Fruit fly (Drosophila melanogaster) whole organism, embryonic: ENCODE measurements around the gene CG13930.

Experiments used
- BEAF-32 ChIP-seq: fragments of 200-800 bp; sonication (Bioruptor generic); optimal IDR thresholded peaks from 3 replicates; lab custom pipeline; 2017; ENCODE audit warnings: missing biosample characterization, missing genetic modification characterization, mild to moderate bottlenecking, moderate library complexity, missing genetic modification reagents
- Bdp1 ChIP-seq: fragments of 200-800 bp; sonication (Bioruptor generic); optimal IDR thresholded peaks from 3 replicates; lab custom pipeline; 2016; ENCODE audit warnings: missing biosample characterization, missing genetic modification characterization
- Blimp-1 ChIP-seq: fragments of 200-800 bp; sonication (Bioruptor generic); optimal IDR thresholded peaks from 3 replicates; lab custom pipeline; 2018; ENCODE audit warnings: missing biosample characterization, missing genetic modification characterization, mild to moderate bottlenecking, moderate library complexity, missing genetic modification reagents
- CG10321 ChIP-seq: fragments of 200-800 bp; sonication (Bioruptor generic); IDR thresholded peaks from 2 replicates; pipeline ENCODE4 v1.3.6; 2022; ENCODE audit warnings: missing biosample characterization, missing genetic modification characterization
- CG10462 ChIP-seq: fragments of 200-800 bp; sonication (Bioruptor generic); optimal IDR thresholded peaks from 2 replicates; lab custom pipeline; 2016; ENCODE audit warnings: missing biosample characterization, missing genetic modification characterization
- CG11085 ChIP-seq: fragments of 200-800 bp; sonication (Bioruptor generic); IDR thresholded peaks from 2 replicates; pipeline ENCODE4 v1.3.6; 2022; ENCODE audit warnings: missing biosample characterization, missing genetic modification characterization
- CG12236 ChIP-seq: fragments of 200-800 bp; sonication (Bioruptor generic); optimal IDR thresholded peaks from 2 replicates; lab custom pipeline; 2016; ENCODE audit warnings: missing biosample characterization, missing genetic modification characterization
- CG13775 ChIP-seq: fragments of 200-800 bp; sonication (Bioruptor generic); optimal IDR thresholded peaks from 3 replicates; lab custom pipeline; 2017; ENCODE audit warnings: missing biosample characterization, mild to moderate bottlenecking, missing genetic modification characterization
- CG14441 ChIP-seq: fragments of 200-800 bp; sonication (Bioruptor generic); IDR thresholded peaks from 2 replicates; pipeline ENCODE4 v1.3.6; 2022; ENCODE audit warnings: missing biosample characterization, missing genetic modification characterization
- CG17385 ChIP-seq: fragments of 200-800 bp; sonication (Bioruptor generic); optimal IDR thresholded peaks from 3 replicates; lab custom pipeline; 2018; ENCODE audit warnings: missing biosample characterization, mild to moderate bottlenecking, missing genetic modification characterization
- CG17912 ChIP-seq: fragments of 200-800 bp; sonication (Bioruptor generic); optimal IDR thresholded peaks from 2 replicates; lab custom pipeline; 2018; ENCODE audit warnings: missing biosample characterization, mild to moderate bottlenecking, missing genetic modification characterization
- CG1792 ChIP-seq: fragments of 200-800 bp; sonication (Bioruptor generic); optimal IDR thresholded peaks from 2 replicates; lab custom pipeline; 2016; ENCODE audit warnings: missing biosample characterization, missing genetic modification characterization
- CG32532 ChIP-seq: fragments of 200-800 bp; sonication (Bioruptor generic); IDR thresholded peaks from 2 replicates; pipeline ENCODE4 v1.3.6; 2022; ENCODE audit warnings: missing biosample characterization, missing genetic modification characterization
- CG5953 ChIP-seq: fragments of 200-800 bp; sonication (Bioruptor generic); IDR thresholded peaks from 2 replicates; pipeline ENCODE4 v1.3.6; 2022; ENCODE audit warnings: missing biosample characterization, missing genetic modification characterization
- CG6175 ChIP-seq: fragments of 200-800 bp; sonication (Bioruptor generic); IDR thresholded peaks from 3 replicates; pipeline ENCODE4 v1.3.6; 2022; ENCODE audit warnings: missing biosample characterization, missing genetic modification characterization
- CrebB ChIP-seq: fragments of 200-800 bp; sonication (Bioruptor generic); optimal IDR thresholded peaks from 3 replicates; lab custom pipeline; 2018; ENCODE audit warnings: missing biosample characterization, mild to moderate bottlenecking, missing genetic modification characterization
- Dll ChIP-seq: fragments of 200-800 bp; sonication (Bioruptor generic); IDR thresholded peaks from 4 replicates; pipeline ENCODE4 v1.3.6; 2022; ENCODE audit warnings: missing biosample characterization, missing genetic modification characterization; ENCODE audit not compliant: partially characterized antibody
- Elba2 ChIP-seq: fragments of 200-800 bp; sonication (Bioruptor generic); optimal IDR thresholded peaks from 3 replicates; lab custom pipeline; 2016; ENCODE audit warnings: missing biosample characterization, missing genetic modification characterization
- Ets65A ChIP-seq: fragments of 200-800 bp; sonication (Bioruptor generic); peaks from one replicate; lab custom pipeline; 2016; ENCODE audit warnings: missing biosample characterization, missing genetic modification characterization
- Ets97D ChIP-seq: fragments of 200-800 bp; sonication (Bioruptor generic); optimal IDR thresholded peaks from 3 replicates; lab custom pipeline; 2016; ENCODE audit warnings: missing biosample characterization, missing genetic modification characterization
- Gsc ChIP-seq: fragments of 200-800 bp; sonication (Bioruptor generic); IDR thresholded peaks from 2 replicates; pipeline ENCODE4 v1.3.6; 2022; ENCODE audit warnings: missing biosample characterization, missing genetic modification characterization
- Hey ChIP-seq: fragments of 200-800 bp; sonication (Bioruptor generic); optimal IDR thresholded peaks from 3 replicates; lab custom pipeline; 2018; ENCODE audit warnings: missing biosample characterization, mild to moderate bottlenecking, missing genetic modification characterization
- Lhr ChIP-seq: fragments of 200-800 bp; sonication (Bioruptor generic); optimal IDR thresholded peaks from 3 replicates; lab custom pipeline; 2017; ENCODE audit warnings: mild to moderate bottlenecking, missing biosample characterization, missing genetic modification reagents, missing genetic modification characterization
- Lpt ChIP-seq: fragments of >200 bp; optimal IDR thresholded peaks from 2 replicates; lab custom pipeline; 2018; ENCODE audit warnings: missing biosample characterization, missing genetic modification characterization
- MTF-1 ChIP-seq: fragments of 200-800 bp; sonication (Bioruptor generic); optimal IDR thresholded peaks from 2 replicates; lab custom pipeline; 2018; ENCODE audit warnings: missing biosample characterization, mild to moderate bottlenecking, missing genetic modification characterization, borderline replicate concordance
- Mad ChIP-seq: fragments of 200-800 bp; sonication (Bioruptor generic); optimal IDR thresholded peaks from 2 replicates; lab custom pipeline; 2016; ENCODE audit warnings: missing biosample characterization, missing genetic modification characterization
- Max ChIP-seq: fragments of 200-800 bp; sonication (Bioruptor generic); optimal IDR thresholded peaks from 2 replicates; lab custom pipeline; 2016; ENCODE audit warnings: missing biosample characterization, mild to moderate bottlenecking, missing genetic modification characterization
- NC2β ChIP-seq: fragments of 200-800 bp; sonication (Bioruptor generic); optimal IDR thresholded peaks from 2 replicates; lab custom pipeline; 2016; ENCODE audit warnings: missing biosample characterization, missing genetic modification characterization
- Neu2 ChIP-seq: fragments of 200-800 bp; sonication (Bioruptor generic); optimal IDR thresholded peaks from 3 replicates; lab custom pipeline; 2016; ENCODE audit warnings: missing biosample characterization, missing genetic modification characterization, borderline replicate concordance
- Nf-YA ChIP-seq: fragments of 200-800 bp; sonication (Bioruptor generic); IDR thresholded peaks from 2 replicates; pipeline ENCODE4 v1.3.6; 2022; ENCODE audit warnings: missing biosample characterization, missing genetic modification characterization
- Spps ChIP-seq: fragments of 200-800 bp; sonication (Bioruptor generic); optimal IDR thresholded peaks from 2 replicates; lab custom pipeline; 2018; ENCODE audit warnings: missing biosample characterization, mild to moderate bottlenecking, missing genetic modification characterization
- ara ChIP-seq: fragments of 200-800 bp; sonication (Bioruptor generic); IDR thresholded peaks from 2 replicates; pipeline ENCODE4 v1.3.6; 2022; ENCODE audit warnings: missing biosample characterization, missing genetic modification characterization
- bbx ChIP-seq: fragments of 200-800 bp; sonication (Bioruptor generic); IDR thresholded peaks from 2 replicates; pipeline ENCODE4 v1.3.6; 2022; ENCODE audit warnings: missing biosample characterization, missing genetic modification characterization; ENCODE audit not compliant: partially characterized antibody
- cas ChIP-seq: fragments of 200-800 bp; sonication (Bioruptor generic); IDR thresholded peaks from 2 replicates; pipeline ENCODE4 v1.3.6; 2022; ENCODE audit warnings: missing biosample characterization, missing genetic modification characterization
- cwo ChIP-seq: fragments of 200-800 bp; sonication (Bioruptor generic); optimal IDR thresholded peaks from 3 replicates; lab custom pipeline; 2017; ENCODE audit warnings: missing biosample characterization, missing genetic modification characterization, mild to moderate bottlenecking, moderate library complexity, missing genetic modification reagents
- en ChIP-seq: fragments of 200-800 bp; sonication (Bioruptor generic); optimal IDR thresholded peaks from 2 replicates; lab custom pipeline; 2016; ENCODE audit warnings: missing biosample characterization, missing genetic modification characterization
- fd64A ChIP-seq: fragments of 200-800 bp; sonication (Bioruptor generic); optimal IDR thresholded peaks from 3 replicates; lab custom pipeline; 2018; ENCODE audit warnings: missing biosample characterization, mild to moderate bottlenecking, missing genetic modification characterization
- gro ChIP-seq: fragments of 200-800 bp; sonication (Bioruptor generic); optimal IDR thresholded peaks from 2 replicates; lab custom pipeline; 2016; ENCODE audit warnings: missing biosample characterization, missing genetic modification characterization
- hkb ChIP-seq, 2 experiments: fragments of 200-800 bp in 1 of 2; fragments of >200 bp in 1 of 2; sonication (Bioruptor generic) in 1 of 2; IDR thresholded peaks in 1 of 2; optimal IDR thresholded peaks in 1 of 2; 2 replicates each; pipeline versions ENCODE4 v1.3.6 to Lab custom; 2017 to 2022; ENCODE audit warnings: missing biosample characterization in 1 of 2, missing genetic modification characterization in 1 of 2
- lbe ChIP-seq: fragments of 200-800 bp; sonication (Bioruptor generic); optimal IDR thresholded peaks from 2 replicates; lab custom pipeline; 2016; ENCODE audit warnings: missing biosample characterization, mild to moderate bottlenecking, missing genetic modification characterization
- org-1 ChIP-seq: fragments of 200-800 bp; sonication (Bioruptor generic); optimal IDR thresholded peaks from 2 replicates; lab custom pipeline; 2017; ENCODE audit warnings: missing biosample characterization, missing genetic modification characterization
- phol ChIP-seq: fragments of 200-800 bp; sonication (Bioruptor generic); optimal IDR thresholded peaks from 3 replicates; lab custom pipeline; 2018; ENCODE audit warnings: missing biosample characterization, mild to moderate bottlenecking, missing genetic modification characterization, moderate library complexity
- sr ChIP-seq: fragments of 200-800 bp; sonication (Bioruptor generic); IDR thresholded peaks from 3 replicates; pipeline ENCODE4 v1.3.6; 2022; ENCODE audit warnings: missing biosample characterization, missing genetic modification characterization
- trem ChIP-seq: fragments of 200-800 bp; optimal IDR thresholded peaks from 3 replicates; lab custom pipeline; 2019; ENCODE audit warnings: missing biosample characterization, mild to moderate bottlenecking, missing genetic modification characterization, moderate library complexity
- ttk ChIP-seq: fragments of 200-800 bp; sonication (Bioruptor generic); IDR thresholded peaks from 2 replicates; pipeline ENCODE4 v2.1.2; 2022; ENCODE audit warnings: missing biosample characterization, missing genetic modification characterization
- twi ChIP-seq: fragments of 200-800 bp; optimal IDR thresholded peaks from 2 replicates; lab custom pipeline; 2019; ENCODE audit warnings: missing biosample characterization, mild to moderate bottlenecking, missing genetic modification characterization, moderate library complexity
- wdn ChIP-seq: fragments of 200-800 bp; sonication (Bioruptor generic); IDR thresholded peaks from 2 replicates; pipeline ENCODE4 v1.3.6; 2022; ENCODE audit warnings: missing biosample characterization, missing genetic modification characterization

Gene CG13930

dm6 chr3L:1647276-1647919 lies 25.1 kb downstream of the CG13930 start, which contains the start of the genes CG17249 and Bro (continued):
- TF ChIP-seq Ets65A (GFP tag; lab: Kevin White, UChicago) (peak; percentile 74), MTF-1 (GFP tag; lab: Kevin White, UChicago) (no peak), hkb (optimal IDR thresholded peaks at IDR 0.05; lab: Kevin White, UChicago) (no peak), hkb (GFP tag; IDR thresholded peaks at IDR 0.05; lab: Robert Waterston, UW) (no peak), Elba2 (GFP tag; lab: Kevin White, UChicago) (peak; percentile 91), BEAF-32 (GFP tag; lab: Kevin White, UChicago) (peak; percentile 39), Lpt (GFP tag; lab: Kevin White, UChicago) (no peak), bbx (GFP tag; lab: Robert Waterston, UW) (no peak), Ets97D (peak; percentile 78), CG17912 (GFP tag; lab: Kevin White, UChicago) (no peak), CG11085 (GFP tag; lab: Robert Waterston, UW) (no peak), Mad (GFP tag; lab: Kevin White, UChicago) (peak; percentile 38), CG14441 (GFP tag; lab: Robert Waterston, UW) (no peak), Bdp1 (GFP tag; lab: Kevin White, UChicago) (peak; percentile 48), org-1 (GFP tag; lab: Kevin White, UChicago) (no peak), CG13775 (GFP tag; lab: Kevin White, UChicago) (no peak), CG12236 (GFP tag; lab: Kevin White, UChicago) (no peak), CG1792 (GFP tag; lab: Kevin White, UChicago) (peak; percentile 5)

dm6 chr3L:1644920-1645567 lies 27.5 kb downstream of the CG13930 start, which contains the start of the genes alphaCOP and CG13919:
Gene alphaCOP, minus strand, starts transcription at chr3L:1645199.
Gene CG13919, plus strand, starts transcription at chr3L:1645467.
- peak; percentile 56 for TF ChIP-seq fd64A (GFP tag; lab: Kevin White, UChicago)
- TF ChIP-seq NC2β (GFP tag; lab: Kevin White, UChicago): peak; percentile 88
- peak; percentile 74 for TF ChIP-seq Hey
- peak; percentile 87 for TF ChIP-seq Gsc
- TF ChIP-seq CrebB (tag; lab: Kevin White, UChicago): peak; percentile 95
- peak; percentile 96 for TF ChIP-seq ttk (GFP tag; lab: Robert Waterston, UW)
- peak; percentile 91 for TF ChIP-seq Spps (tag; lab: Kevin White, UChicago)
- peak; percentile 84 for TF ChIP-seq CG17912 (GFP tag; lab: Kevin White, UChicago)
- peak; percentile 81 for TF ChIP-seq Nf-YA (GFP tag; lab: Robert Waterston, UW)
- TF ChIP-seq CG10462 (GFP tag; lab: Kevin White, UChicago): peak; percentile 97
- peak; percentile 93 for TF ChIP-seq cas (GFP tag; lab: Robert Waterston, UW)
- TF ChIP-seq Neu2 (GFP tag; lab: Kevin White, UChicago): peak; percentile 57
- TF ChIP-seq sr (GFP tag; lab: Robert Waterston, UW): peak; percentile 56; the same call in 2 of the 3 replicates
- peak; percentile 88 for TF ChIP-seq Lhr (GFP tag; lab: Kevin White, UChicago)
- TF ChIP-seq cwo: peak; percentile 88
- peak; percentile 97 for TF ChIP-seq CG32532 (GFP tag; lab: Robert Waterston, UW)
- TF ChIP-seq Dll (GFP tag; lab: Robert Waterston, UW): peak; percentile 44; the same call in 2 of the 4 replicates
- TF ChIP-seq en (GFP tag; lab: Kevin White, UChicago): peak; percentile 65
- peak; percentile 93 for TF ChIP-seq phol (tag; lab: Kevin White, UChicago)
- TF ChIP-seq wdn (GFP tag; lab: Robert Waterston, UW): peak; percentile 96
- peak; percentile 83 for TF ChIP-seq CG10321 (GFP tag; lab: Robert Waterston, UW)
- TF ChIP-seq trem (tag; lab: Kevin White, UChicago): peak; percentile 92
- peak; percentile 93 for TF ChIP-seq Max (GFP tag; lab: Kevin White, UChicago)
- TF ChIP-seq CG6175: peak; percentile 83
- peak; percentile 93 for TF ChIP-seq twi (tag; lab: Kevin White, UChicago)
- peak; percentile 99 for TF ChIP-seq CG17385 (GFP tag; lab: Kevin White, UChicago)
- peak; percentile 83 for TF ChIP-seq MTF-1 (GFP tag; lab: Kevin White, UChicago)
- peak; percentile 86 for TF ChIP-seq gro (GFP tag; lab: Kevin White, UChicago)
- TF ChIP-seq CG5953 (GFP tag; lab: Robert Waterston, UW): peak; percentile 97
- TF ChIP-seq ara: peak; percentile 96
- TF ChIP-seq Blimp-1 (GFP tag; lab: Kevin White, UChicago): peak; percentile 88
- TF ChIP-seq lbe (GFP tag; lab: Kevin White, UChicago): peak; percentile 96
